Fruit fly (Drosophila melanogaster): ENCODE results near the gene CG9839.

- TF ChIP-seq usp (GFP tag; optimal IDR thresholded peaks at IDR 0.05) (no peak), pan (optimal IDR thresholded peaks at IDR 0.05) (no peak), Dll (optimal IDR thresholded peaks at IDR 0.05) (no peak), CG8478 (optimal IDR thresholded peaks at IDR 0.05) (no peak)
Observed at dm6 chr3R:8822919-8823318, 17.3 kb upstream of the CG9839 start.

All from whole organism.